Worm (Caenorhabditis elegans) whole organism, L3 larva: Measurements from ENCODE around the gene sre-48.
A peak's percentile ranks its signal among the peaks of the same experiment; 100 is the strongest.

Experiments
- ZK546.5 ChIP-seq: sonication (generic microtip); optimal IDR thresholded peaks from 2 replicates; lab custom pipeline; 2017; ENCODE audit warnings: missing biosample characterization, missing genetic modification characterization
- aly-2 ChIP-seq: fragments of 150-350 bp; optimal IDR thresholded peaks from 2 replicates; lab custom pipeline; 2014; ENCODE audit warnings: missing biosample characterization, missing genetic modification characterization
- ama-1 ChIP-seq: fragments of 150-350 bp; optimal IDR thresholded peaks from 2 replicates; lab custom pipeline; 2018
- ceh-16 ChIP-seq: sonication (generic microtip); optimal IDR thresholded peaks from 2 replicates; lab custom pipeline; 2017; ENCODE audit warnings: missing biosample characterization, missing genetic modification characterization
- ceh-28 ChIP-seq: fragments of 150-350 bp; optimal IDR thresholded peaks from 2 replicates; lab custom pipeline; 2014; ENCODE audit warnings: missing biosample characterization, missing genetic modification reagents, missing genetic modification characterization
- ceh-82 ChIP-seq: fragments of 150-350 bp; optimal IDR thresholded peaks from 2 replicates; lab custom pipeline; 2014; ENCODE audit warnings: missing biosample characterization, missing genetic modification characterization
- ceh-9 ChIP-seq: sonication (generic microtip); optimal IDR thresholded peaks from 2 replicates; lab custom pipeline; 2018; ENCODE audit warnings: missing biosample characterization, missing genetic modification characterization
- daf-12 ChIP-seq: fragments of 150-350 bp; optimal IDR thresholded peaks from 2 replicates; lab custom pipeline; 2014; ENCODE audit warnings: missing biosample characterization, missing genetic modification reagents, missing genetic modification characterization
- egl-5 ChIP-seq: fragments of 150-350 bp; optimal IDR thresholded peaks from 2 replicates; lab custom pipeline; 2017; ENCODE audit warnings: missing biosample characterization, missing genetic modification reagents, missing genetic modification characterization, inconsistent platforms
- elt-1 ChIP-seq: fragments of 150-350 bp; optimal IDR thresholded peaks from 2 replicates; lab custom pipeline; 2014; ENCODE audit warnings: missing biosample characterization, missing genetic modification characterization
- elt-2 ChIP-seq: sonication (generic microtip); optimal IDR thresholded peaks from 2 replicates; lab custom pipeline; 2016; ENCODE audit warnings: missing genetic modification reagents, mild to moderate bottlenecking, missing genetic modification characterization, missing compliant biosample characterization
- fkh-10 ChIP-seq: sonication (generic microtip); optimal IDR thresholded peaks from 2 replicates; lab custom pipeline; 2017; ENCODE audit warnings: missing biosample characterization, missing genetic modification reagents, missing genetic modification characterization
- fkh-2 ChIP-seq: fragments of 150-350 bp; optimal IDR thresholded peaks from 2 replicates; lab custom pipeline; 2014; ENCODE audit warnings: missing biosample characterization, missing genetic modification reagents, missing genetic modification characterization
- hmg-11 ChIP-seq: sonication (generic microtip); optimal IDR thresholded peaks from 2 replicates; lab custom pipeline; 2016; ENCODE audit warnings: missing genetic modification characterization, missing compliant biosample characterization
- jun-1 ChIP-seq: fragments of 150-350 bp; optimal IDR thresholded peaks from 2 replicates; lab custom pipeline; 2014; ENCODE audit warnings: missing biosample characterization, missing genetic modification reagents, missing genetic modification characterization
- lin-39 ChIP-seq: fragments of 150-350 bp; optimal IDR thresholded peaks from 2 replicates; lab custom pipeline; 2018; ENCODE audit warnings: missing biosample characterization, missing genetic modification reagents, missing genetic modification characterization
- lsy-12 ChIP-seq: sonication (generic microtip); optimal IDR thresholded peaks from 2 replicates; lab custom pipeline; 2016; ENCODE audit warnings: mild to moderate bottlenecking, missing genetic modification characterization, missing compliant biosample characterization
- mml-1 ChIP-seq: fragments of 150-350 bp; sonication (generic microtip); optimal IDR thresholded peaks from 3 replicates; lab custom pipeline; 2014; ENCODE audit warnings: missing biosample characterization, missing genetic modification characterization
- nhr-11 ChIP-seq: fragments of 150-350 bp; optimal IDR thresholded peaks from 2 replicates; lab custom pipeline; 2014; ENCODE audit warnings: missing biosample characterization, missing genetic modification characterization
- nhr-12 ChIP-seq: fragments of 150-350 bp; optimal IDR thresholded peaks from 2 replicates; lab custom pipeline; 2014; ENCODE audit warnings: missing biosample characterization, missing genetic modification characterization
- nhr-23 ChIP-seq: fragments of 150-350 bp; optimal IDR thresholded peaks from 2 replicates; lab custom pipeline; 2014; ENCODE audit warnings: missing biosample characterization, missing genetic modification reagents, missing genetic modification characterization
- nhr-237 ChIP-seq: fragments of 150-350 bp; optimal IDR thresholded peaks from 2 replicates; lab custom pipeline; 2014; ENCODE audit warnings: missing biosample characterization, missing genetic modification characterization
- nhr-25 ChIP-seq: sonication (generic microtip); optimal IDR thresholded peaks from 2 replicates; lab custom pipeline; 2017; ENCODE audit warnings: missing biosample characterization, missing genetic modification characterization
- nhr-28 ChIP-seq: fragments of 150-350 bp; optimal IDR thresholded peaks from 2 replicates; lab custom pipeline; 2014; ENCODE audit warnings: missing biosample characterization, missing genetic modification characterization
- nhr-76 ChIP-seq: fragments of 150-350 bp; sonication (generic microtip); optimal IDR thresholded peaks from 5 replicates; lab custom pipeline; 2014; ENCODE audit warnings: missing biosample characterization, missing genetic modification characterization
- nhr-77 ChIP-seq: fragments of 150-350 bp; optimal IDR thresholded peaks from 2 replicates; lab custom pipeline; 2014; ENCODE audit warnings: missing biosample characterization, missing genetic modification characterization
- pha-4 ChIP-seq: fragments of 150-350 bp; optimal IDR thresholded peaks from 2 replicates; lab custom pipeline; 2014; ENCODE audit warnings: missing biosample characterization, missing genetic modification reagents, missing genetic modification characterization
- pqm-1 ChIP-seq: fragments of 150-350 bp; optimal IDR thresholded peaks from 2 replicates; lab custom pipeline; 2017; ENCODE audit warnings: missing biosample characterization, missing genetic modification characterization, inconsistent platforms
- sea-2 ChIP-seq: fragments of 150-350 bp; sonication (generic microtip); optimal IDR thresholded peaks from 4 replicates; lab custom pipeline; 2014; ENCODE audit warnings: missing biosample characterization, missing genetic modification reagents, missing genetic modification characterization
- skn-1 ChIP-seq: fragments of 150-350 bp; optimal IDR thresholded peaks from 2 replicates; lab custom pipeline; 2014; ENCODE audit warnings: missing biosample characterization, missing genetic modification characterization
- snpc-4 ChIP-seq: fragments of 150-350 bp; optimal IDR thresholded peaks from 2 replicates; lab custom pipeline; 2014; ENCODE audit warnings: missing biosample characterization, missing genetic modification characterization
- tbx-2 ChIP-seq: sonication (generic microtip); optimal IDR thresholded peaks from 2 replicates; lab custom pipeline; 2016; ENCODE audit warnings: mild to moderate bottlenecking, missing genetic modification characterization, missing compliant biosample characterization
- unc-39 ChIP-seq: sonication (generic microtip); optimal IDR thresholded peaks from 4 replicates; lab custom pipeline; 2017; ENCODE audit warnings: missing biosample characterization, missing genetic modification characterization
- unc-62 ChIP-seq: fragments of 150-350 bp; sonication (generic microtip); optimal IDR thresholded peaks from 4 replicates; lab custom pipeline; 2014; ENCODE audit warnings: missing biosample characterization, missing genetic modification reagents, missing genetic modification characterization
- zag-1 ChIP-seq: fragments of 150-350 bp; optimal IDR thresholded peaks from 2 replicates; lab custom pipeline; 2014; ENCODE audit warnings: missing biosample characterization, missing genetic modification characterization
- ztf-11 ChIP-seq: fragments of 150-350 bp; optimal IDR thresholded peaks from 2 replicates; lab custom pipeline; 2014; ENCODE audit warnings: missing biosample characterization, missing genetic modification characterization

sre-48 gene

ce11 chrII:13974136-13974535, 5.5 kb downstream of the sre-48 start:
- TF ChIP-seq snpc-4 (tag; lab: Kevin White, UChicago) (no peak), egl-5 (no peak), unc-39 (tag; lab: Kevin White, UChicago) (no peak)

- TF ChIP-seq ceh-28 (tag; lab: Kevin White, UChicago) (peak; percentile 7), pha-4 (tag; lab: Kevin White, UChicago) (peak; percentile 5), skn-1 (peak; percentile 3), elt-1 (no peak), nhr-25 (tag; lab: Kevin White, UChicago) (no peak), nhr-11 (tag; lab: Kevin White, UChicago) (no peak), nhr-77 (tag; lab: Kevin White, UChicago) (no peak), elt-2 (tag; lab: Kevin White, UChicago) (peak; percentile 52), pqm-1 (tag; lab: Kevin White, UChicago) (peak; percentile 24), nhr-23 (tag; lab: Kevin White, UChicago) (peak; percentile 43)
Measured at ce11 chrII:13973514-13973913, 6.2 kb downstream of the sre-48 start, which contains the start of gene Y39G8B.1. Gene Y39G8B.1 (minus strand): TSS chrII:13973812.

- TF ChIP-seq ceh-16 (no peak), ceh-9 (tag; lab: Kevin White, UChicago) (no peak), mml-1 (tag; lab: Kevin White, UChicago) (no peak), nhr-25 (tag; lab: Kevin White, UChicago) (no peak), fkh-10 (GFP tag; lab: Kevin White, UChicago) (no peak), jun-1 (no peak), elt-1 (no peak), tbx-2 (tag; lab: Kevin White, UChicago) (no peak), snpc-4 (tag; lab: Kevin White, UChicago) (no peak), daf-12 (tag; lab: Kevin White, UChicago) (no peak), pqm-1 (tag; lab: Kevin White, UChicago) (no peak), ama-1 (lab: Kevin White, UChicago) (no peak), sea-2 (no peak), fkh-2 (tag; lab: Kevin White, UChicago) (no peak), hmg-11 (tag; lab: Kevin White, UChicago) (no peak), nhr-237 (tag; lab: Kevin White, UChicago) (no peak), unc-39 (tag; lab: Kevin White, UChicago) (no peak), pha-4 (tag; lab: Kevin White, UChicago) (no peak), aly-2 (tag; lab: Kevin White, UChicago) (no peak), ZK546.5 (tag; lab: Kevin White, UChicago) (no peak)
- TF ChIP-seq, all 47 proteins: peak for 0
Measured at ce11 chrII:13972199-13972598, 7.5 kb downstream of the sre-48 start.

ce11 chrII:13968979-13969378, 10.7 kb downstream of the sre-48 start, which contains the start of gene sre-43:
Gene sre-43 (minus strand): TSS chrII:13969079.
- no peak for TF ChIP-seq ztf-11 (tag; lab: Kevin White, UChicago)
- no peak for TF ChIP-seq unc-62
- no peak for TF ChIP-seq elt-1
- TF ChIP-seq nhr-11 (tag; lab: Kevin White, UChicago) = no peak
- TF ChIP-seq nhr-28 (tag; lab: Kevin White, UChicago) = no peak
- no peak for TF ChIP-seq nhr-23 (tag; lab: Kevin White, UChicago)
- TF ChIP-seq egl-5 = no peak
- no peak for TF ChIP-seq lsy-12 (tag; lab: Kevin White, UChicago)
- no peak for TF ChIP-seq ceh-82 (tag; lab: Kevin White, UChicago)
- no peak for TF ChIP-seq ZK546.5 (tag; lab: Kevin White, UChicago)
- no peak for TF ChIP-seq zag-1 (tag; lab: Kevin White, UChicago)
- TF ChIP-seq ama-1 (lab: Kevin White, UChicago) = no peak
- TF ChIP-seq nhr-76 (tag; lab: Kevin White, UChicago) = no peak
- no peak for TF ChIP-seq lin-39 (tag; lab: Kevin White, UChicago)
- TF ChIP-seq nhr-12 (tag; lab: Kevin White, UChicago) = no peak
- no peak for TF ChIP-seq sea-2
- no peak for TF ChIP-seq pqm-1 (tag; lab: Kevin White, UChicago)
- no peak for TF ChIP-seq tbx-2 (tag; lab: Kevin White, UChicago)
- no peak for TF ChIP-seq jun-1
- TF ChIP-seq nhr-237 (tag; lab: Kevin White, UChicago) = no peak
